Worm (Caenorhabditis elegans) whole organism, late embryonic: ENCODE results near the gene dnj-16.

Source experiments
- C08G9.2 ChIP-seq: sonication (generic microtip); optimal IDR thresholded peaks from 2 replicates; lab custom pipeline; 2016; ENCODE audit warnings: mild to moderate bottlenecking, missing genetic modification characterization, moderate library complexity, missing compliant biosample characterization
- K02D7.2 ChIP-seq: sonication (generic microtip); optimal IDR thresholded peaks from 2 replicates; lab custom pipeline; 2017; ENCODE audit warnings: mild to moderate bottlenecking, missing genetic modification characterization, missing compliant biosample characterization
- K09A11.1 ChIP-seq: sonication (generic microtip); optimal IDR thresholded peaks from 2 replicates; lab custom pipeline; 2017; ENCODE audit warnings: antibody characterized with exemption, mild to moderate bottlenecking, missing genetic modification characterization, missing compliant biosample characterization; ENCODE audit not compliant: insufficient read depth
- Y22D7AL.16 ChIP-seq: sonication (generic microtip); optimal IDR thresholded peaks from 2 replicates; lab custom pipeline; 2016; ENCODE audit warnings: missing genetic modification characterization, missing compliant biosample characterization
- ama-1 ChIP-seq: fragments of 150-350 bp; optimal IDR thresholded peaks from 2 replicates; lab custom pipeline; 2014
- ceh-14 ChIP-seq: sonication (generic microtip); optimal IDR thresholded peaks from 2 replicates; lab custom pipeline; 2016; ENCODE audit warnings: missing genotype, missing genetic modification characterization, missing compliant biosample characterization
- ceh-18 ChIP-seq: sonication (generic microtip); optimal IDR thresholded peaks from 2 replicates; lab custom pipeline; 2016; ENCODE audit warnings: missing genetic modification characterization, missing compliant biosample characterization
- ceh-19 ChIP-seq: fragments of 200-800 bp; sonication (Bioruptor generic); optimal IDR thresholded peaks from 2 replicates; lab custom pipeline; 2018; ENCODE audit warnings: mild to moderate bottlenecking, missing genetic modification characterization, missing compliant biosample characterization
- ceh-22 ChIP-seq: sonication (generic microtip); optimal IDR thresholded peaks from 2 replicates; lab custom pipeline; 2017; ENCODE audit warnings: missing biosample characterization, missing genetic modification characterization
- ceh-30 ChIP-seq: fragments of 150-350 bp; optimal IDR thresholded peaks from 2 replicates; lab custom pipeline; 2014; ENCODE audit warnings: missing biosample characterization, missing genetic modification characterization
- ceh-31 ChIP-seq: sonication (generic microtip); optimal IDR thresholded peaks from 2 replicates; lab custom pipeline; 2016; ENCODE audit warnings: missing genetic modification characterization, missing compliant biosample characterization
- ceh-34 ChIP-seq: sonication (generic microtip); optimal IDR thresholded peaks from 2 replicates; lab custom pipeline; 2016; ENCODE audit warnings: mild to moderate bottlenecking, missing genetic modification characterization, missing compliant biosample characterization
- ceh-45 ChIP-seq: fragments of 200-800 bp; sonication (Bioruptor generic); IDR thresholded peaks from 2 replicates; pipeline ENCODE4 v1.3.6; 2022; ENCODE audit warnings: missing genetic modification reagents, missing genetic modification characterization, missing compliant biosample characterization
- ceh-48 ChIP-seq: sonication (generic microtip); optimal IDR thresholded peaks from 2 replicates; lab custom pipeline; 2016; ENCODE audit warnings: missing genetic modification characterization, inconsistent platforms, missing compliant biosample characterization
- ceh-9 ChIP-seq: sonication (generic microtip); optimal IDR thresholded peaks from 2 replicates; lab custom pipeline; 2016; ENCODE audit warnings: mild to moderate bottlenecking, missing genetic modification characterization, inconsistent platforms, missing compliant biosample characterization
- che-1 ChIP-seq: sonication (generic microtip); optimal IDR thresholded peaks from 2 replicates; lab custom pipeline; 2016; ENCODE audit warnings: mild to moderate bottlenecking, missing genetic modification characterization, missing compliant biosample characterization
- dmd-4 ChIP-seq: sonication (generic microtip); optimal IDR thresholded peaks from 2 replicates; lab custom pipeline; 2016; ENCODE audit warnings: borderline replicate concordance, missing genetic modification characterization, missing compliant biosample characterization
- dve-1 ChIP-seq: sonication (generic microtip); optimal IDR thresholded peaks from 2 replicates; lab custom pipeline; 2017; ENCODE audit warnings: antibody characterized with exemption, mild to moderate bottlenecking, missing genetic modification characterization, missing compliant biosample characterization
- elt-2 ChIP-seq: sonication (generic microtip); optimal IDR thresholded peaks from 2 replicates; lab custom pipeline; 2016; ENCODE audit warnings: missing genetic modification reagents, missing genetic modification characterization, missing compliant biosample characterization
- elt-4 ChIP-seq: sonication (generic microtip); optimal IDR thresholded peaks from 2 replicates; lab custom pipeline; 2016; ENCODE audit warnings: missing genetic modification characterization, missing compliant biosample characterization
- ets-4 ChIP-seq: sonication (generic microtip); optimal IDR thresholded peaks from 2 replicates; lab custom pipeline; 2016; ENCODE audit warnings: missing genetic modification characterization, missing compliant biosample characterization
- eyg-1 ChIP-seq: sonication (generic microtip); optimal IDR thresholded peaks from 2 replicates; lab custom pipeline; 2016; ENCODE audit warnings: missing genotype, missing genetic modification characterization, missing compliant biosample characterization
- fax-1 ChIP-seq: sonication (generic microtip); optimal IDR thresholded peaks from 2 replicates; lab custom pipeline; 2016; ENCODE audit warnings: missing genotype, missing genetic modification characterization, missing compliant biosample characterization
- fkh-10 ChIP-seq: fragments of 150-350 bp; optimal IDR thresholded peaks from 2 replicates; lab custom pipeline; 2014; ENCODE audit warnings: missing biosample characterization, missing genetic modification reagents, missing genetic modification characterization
- gmeb-2 ChIP-seq: sonication (generic microtip); optimal IDR thresholded peaks from 2 replicates; lab custom pipeline; 2016; ENCODE audit warnings: missing genetic modification characterization, inconsistent platforms, missing compliant biosample characterization
- hlh-30 ChIP-seq: sonication (generic microtip); optimal IDR thresholded peaks from 2 replicates; lab custom pipeline; 2017; ENCODE audit warnings: antibody characterized with exemption, missing genetic modification characterization, missing compliant biosample characterization; ENCODE audit not compliant: insufficient read depth
- hlh-6 ChIP-seq: sonication (generic microtip); optimal IDR thresholded peaks from 2 replicates; lab custom pipeline; 2016; ENCODE audit warnings: missing genotype, missing genetic modification characterization, missing compliant biosample characterization
- lim-6 ChIP-seq: sonication (generic microtip); optimal IDR thresholded peaks from 2 replicates; lab custom pipeline; 2016; ENCODE audit warnings: missing genetic modification characterization, missing compliant biosample characterization
- lin-11 ChIP-seq: fragments of 200-800 bp; sonication (Bioruptor generic); optimal IDR thresholded peaks from 2 replicates; lab custom pipeline; 2018; ENCODE audit warnings: mild to moderate bottlenecking, missing genetic modification characterization, missing compliant biosample characterization
- madf-2 ChIP-seq: sonication (generic microtip); optimal IDR thresholded peaks from 2 replicates; lab custom pipeline; 2017; ENCODE audit warnings: missing genetic modification characterization, missing compliant biosample characterization
- nfya-1 ChIP-seq: sonication (generic microtip); optimal IDR thresholded peaks from 2 replicates; lab custom pipeline; 2017; ENCODE audit warnings: missing genetic modification characterization, mild to moderate bottlenecking, missing compliant biosample characterization, antibody characterized with exemption, moderate library complexity
- nhr-11 ChIP-seq: fragments of 150-350 bp; optimal IDR thresholded peaks from 2 replicates; lab custom pipeline; 2014; ENCODE audit warnings: missing biosample characterization, missing genetic modification characterization
- pag-3 ChIP-seq: sonication (generic microtip); optimal IDR thresholded peaks from 2 replicates; lab custom pipeline; 2016; ENCODE audit warnings: missing compliant biosample characterization, missing genetic modification characterization, borderline replicate concordance
- pax-1 ChIP-seq: fragments of 150-350 bp; optimal IDR thresholded peaks from 2 replicates; lab custom pipeline; 2014; ENCODE audit warnings: missing biosample characterization, missing genetic modification characterization
- pha-4 ChIP-seq: fragments of 150-350 bp; optimal IDR thresholded peaks from 2 replicates; lab custom pipeline; 2018; ENCODE audit warnings: missing biosample characterization, missing genetic modification reagents, missing genetic modification characterization
- pqm-1 ChIP-seq: sonication (generic microtip); optimal IDR thresholded peaks from 2 replicates; lab custom pipeline; 2016; ENCODE audit warnings: missing genetic modification characterization, missing compliant biosample characterization
- pros-1 ChIP-seq: fragments of 150-350 bp; optimal IDR thresholded peaks from 2 replicates; lab custom pipeline; 2014; ENCODE audit warnings: missing biosample characterization, missing genetic modification reagents, missing genetic modification characterization
- ref-2 ChIP-seq: sonication (generic microtip); optimal IDR thresholded peaks from 2 replicates; lab custom pipeline; 2016; ENCODE audit warnings: missing genetic modification characterization, missing compliant biosample characterization
- rnt-1 ChIP-seq: sonication (generic microtip); optimal IDR thresholded peaks from 2 replicates; lab custom pipeline; 2016; ENCODE audit warnings: missing genetic modification characterization, missing compliant biosample characterization
- sdc-2 ChIP-seq: sonication (generic microtip); optimal IDR thresholded peaks from 2 replicates; lab custom pipeline; 2016; ENCODE audit warnings: missing genotype, missing genetic modification characterization, missing compliant biosample characterization
- tbx-2 ChIP-seq: sonication (generic microtip); optimal IDR thresholded peaks from 2 replicates; lab custom pipeline; 2016; ENCODE audit warnings: missing genetic modification characterization, missing compliant biosample characterization
- tbx-7 ChIP-seq: sonication (generic microtip); optimal IDR thresholded peaks from 2 replicates; lab custom pipeline; 2016; ENCODE audit warnings: missing genotype, missing genetic modification characterization, missing compliant biosample characterization
- ttx-3 ChIP-seq: sonication (generic microtip); optimal IDR thresholded peaks from 2 replicates; lab custom pipeline; 2016; ENCODE audit warnings: missing genetic modification reagents, missing genetic modification characterization, missing compliant biosample characterization
- unc-42 ChIP-seq: sonication (generic microtip); optimal IDR thresholded peaks from 2 replicates; lab custom pipeline; 2016; ENCODE audit warnings: missing genotype, missing genetic modification characterization, missing compliant biosample characterization
- unc-55 ChIP-seq: sonication (generic microtip); optimal IDR thresholded peaks from 2 replicates; lab custom pipeline; 2017; ENCODE audit warnings: missing biosample characterization, missing genetic modification reagents, missing genetic modification characterization

dnj-16 gene

ce11 chrIII:4193659-4194103 lies 2.7 kb downstream of the dnj-16 start, which contains the start of gene xbp-1:
xbp-1 (plus strand) TSS chrIII:4193809.
- peak; percentile 38 for TF ChIP-seq ets-4 (tag; lab: Kevin White, UChicago)
- peak; percentile 76 for TF ChIP-seq elt-2 (tag; lab: Kevin White, UChicago)
- TF ChIP-seq ttx-3, result no peak
- peak; percentile 22 for TF ChIP-seq madf-2 (tag; lab: Kevin White, UChicago)
- no peak for TF ChIP-seq ceh-19 (GFP tag; lab: Kevin White, UChicago)
- peak; percentile 76 for TF ChIP-seq rnt-1 (tag; lab: Kevin White, UChicago)
- TF ChIP-seq hlh-30 (tag; lab: Kevin White, UChicago), result peak; percentile 62
- TF ChIP-seq Y22D7AL.16 (tag; lab: Kevin White, UChicago), result no peak
- no peak for TF ChIP-seq pag-3 (tag; lab: Kevin White, UChicago)
- TF ChIP-seq pha-4 (tag; lab: Kevin White, UChicago), result no peak
- no peak for TF ChIP-seq lim-6 (tag; lab: Kevin White, UChicago)
- TF ChIP-seq ceh-48 (tag; lab: Kevin White, UChicago), result no peak
- TF ChIP-seq unc-42 (tag; lab: Kevin White, UChicago), result peak; percentile 51
- TF ChIP-seq ceh-30, result no peak
- peak; percentile 23 for TF ChIP-seq ama-1 (lab: Kevin White, UChicago)
- TF ChIP-seq dmd-4 (tag; lab: Kevin White, UChicago), result peak; percentile 41
- peak; percentile 87 for TF ChIP-seq nfya-1 (tag; lab: Kevin White, UChicago)
- TF ChIP-seq gmeb-2 (tag; lab: Kevin White, UChicago), result no peak
- TF ChIP-seq sdc-2 (tag; lab: Kevin White, UChicago), result peak; percentile 2
- peak; percentile 77 for TF ChIP-seq pax-1 (tag; lab: Kevin White, UChicago)
- TF ChIP-seq ceh-9 (tag; lab: Kevin White, UChicago), result no peak
- no peak for TF ChIP-seq hlh-6 (tag; lab: Kevin White, UChicago)
- TF ChIP-seq ceh-34, result no peak
- TF ChIP-seq elt-4 (tag; lab: Kevin White, UChicago), result no peak
- TF ChIP-seq tbx-7 (tag; lab: Kevin White, UChicago), result no peak
- no peak for TF ChIP-seq lin-11 (tag; lab: Kevin White, UChicago)
- no peak for TF ChIP-seq che-1 (tag; lab: Kevin White, UChicago)
- TF ChIP-seq ceh-22 (tag; lab: Kevin White, UChicago), result no peak
- TF ChIP-seq dve-1 (tag; lab: Kevin White, UChicago), result peak; percentile 87
- no peak for TF ChIP-seq K09A11.1 (tag; lab: Kevin White, UChicago)
- TF ChIP-seq unc-55 (GFP tag; lab: Kevin White, UChicago), result peak; percentile 90
- peak; percentile 71 for TF ChIP-seq ceh-18
- TF ChIP-seq fkh-10 (GFP tag; lab: Kevin White, UChicago), result peak; percentile 20
- peak; percentile 71 for TF ChIP-seq ceh-31 (tag; lab: Kevin White, UChicago)
- TF ChIP-seq ref-2 (tag; lab: Kevin White, UChicago), result peak; percentile 68
- TF ChIP-seq C08G9.2 (tag; lab: Kevin White, UChicago), result peak; percentile 11
- no peak for TF ChIP-seq K02D7.2
- TF ChIP-seq ceh-14, result peak; percentile 38
- TF ChIP-seq tbx-2 (tag; lab: Kevin White, UChicago), result peak; percentile 69
- TF ChIP-seq pqm-1 (tag; lab: Kevin White, UChicago), result peak; percentile 59

- TF ChIP-seq lim-6 (tag; lab: Kevin White, UChicago) (no peak), pros-1 (no peak), ceh-14 (no peak), ceh-45 (GFP tag; lab: Robert Waterston, UW) (no peak), eyg-1 (no peak), ama-1 (lab: Kevin White, UChicago) (no peak), nhr-11 (tag; lab: Kevin White, UChicago) (no peak), fax-1 (tag; lab: Kevin White, UChicago) (no peak)
Measured at ce11 chrIII:4194349-4195110, 3.6 kb downstream of the dnj-16 start.
